Worm (Caenorhabditis elegans) whole organism, L1 larva: ENCODE results near the gene irld-25.

Experiments
- F16B12.6 ChIP-seq: fragments of 150-350 bp; optimal IDR thresholded peaks from 2 replicates; lab custom pipeline; 2014; ENCODE audit warnings: missing biosample characterization, missing genetic modification characterization
- efl-1 ChIP-seq, 4 experiments: fragments of 150-350 bp; optimal IDR thresholded peaks in 3 of 4; peaks in 1 of 4; 1 replicate in 1 of 4; 2 replicates in 3 of 4; lab custom pipeline; 2014; ENCODE audit warnings: missing biosample characterization in 2 of 4, missing genetic modification characterization in 2 of 4, missing genetic modification reagents in 2 of 4
- elt-3 ChIP-seq, 6 experiments: fragments of 150-350 bp in 1 of 6; sonication (generic microtip); optimal IDR thresholded peaks; 2 replicates each; lab custom pipeline; 2017 to 2018; ENCODE audit warnings: missing biosample characterization in 6 of 6, missing genetic modification characterization in 6 of 6, inconsistent platforms in 1 of 6
- fkh-10 ChIP-seq: sonication (generic microtip); optimal IDR thresholded peaks from 2 replicates; lab custom pipeline; 2017; ENCODE audit warnings: missing biosample characterization, missing genetic modification reagents, missing genetic modification characterization
- lin-13 ChIP-seq: fragments of 150-350 bp; optimal IDR thresholded peaks from 2 replicates; lab custom pipeline; 2014; ENCODE audit warnings: missing biosample characterization, missing genetic modification reagents, missing genetic modification characterization
- mdl-1 ChIP-seq, 2 experiments: fragments of 150-350 bp; optimal IDR thresholded peaks; 2 replicates each; lab custom pipeline; 2014 to 2017; ENCODE audit warnings: missing biosample characterization in 2 of 2, missing genetic modification characterization in 2 of 2, inconsistent platforms in 1 of 2
- nhr-237 ChIP-seq: fragments of 150-350 bp; optimal IDR thresholded peaks from 2 replicates; lab custom pipeline; 2014; ENCODE audit warnings: missing biosample characterization, missing genetic modification characterization
- nhr-28 ChIP-seq: fragments of 150-350 bp; optimal IDR thresholded peaks from 2 replicates; lab custom pipeline; 2014; ENCODE audit warnings: missing biosample characterization, missing genetic modification characterization
- nhr-77 ChIP-seq: fragments of 150-350 bp; optimal IDR thresholded peaks from 2 replicates; lab custom pipeline; 2014; ENCODE audit warnings: missing biosample characterization, missing genetic modification characterization
- tlp-1 ChIP-seq: fragments of 150-350 bp; optimal IDR thresholded peaks from 2 replicates; lab custom pipeline; 2014; ENCODE audit warnings: missing biosample characterization, missing genetic modification characterization
- unc-62 ChIP-seq: fragments of 150-350 bp; optimal IDR thresholded peaks from 2 replicates; lab custom pipeline; 2014; ENCODE audit warnings: missing biosample characterization, missing genetic modification reagents, missing genetic modification characterization
- ztf-4 ChIP-seq: fragments of 150-350 bp; optimal IDR thresholded peaks from 2 replicates; lab custom pipeline; 2014; ENCODE audit warnings: missing biosample characterization, missing genetic modification characterization

ce11 chrV:15199768-15200167 lies 21.7 kb upstream of the irld-25 start, which contains the start of gene Y75B12B.10:
- TF ChIP-seq unc-62 (GFP tag; lab: Kevin White, UChicago) (no peak), mdl-1 (tag; optimal IDR thresholded peaks at IDR 0.05; lab: Kevin White, UChicago) (no peak), nhr-28 (tag; lab: Kevin White, UChicago) (no peak), ztf-4 (tag; lab: Kevin White, UChicago) (no peak), elt-3 (tag; optimal IDR thresholded peaks at IDR 0.05; lab: Kevin White, UChicago) (no peak), efl-1 (optimal IDR thresholded peaks at IDR 0.05; lab: Kevin White, UChicago) (no peak), efl-1 (GFP tag; optimal IDR thresholded peaks at IDR 0.05 in 1 of 2; lab: Kevin White, UChicago) (no peak), F16B12.6 (no peak), nhr-77 (tag; lab: Kevin White, UChicago) (no peak), nhr-237 (no peak), lin-13 (no peak), fkh-10 (GFP tag; lab: Kevin White, UChicago) (no peak), tlp-1 (tag; lab: Kevin White, UChicago) (no peak)
